Comparison of ENCODE assay signal across 4 fruit fly cellular contexts in the genomic region with DNA sequence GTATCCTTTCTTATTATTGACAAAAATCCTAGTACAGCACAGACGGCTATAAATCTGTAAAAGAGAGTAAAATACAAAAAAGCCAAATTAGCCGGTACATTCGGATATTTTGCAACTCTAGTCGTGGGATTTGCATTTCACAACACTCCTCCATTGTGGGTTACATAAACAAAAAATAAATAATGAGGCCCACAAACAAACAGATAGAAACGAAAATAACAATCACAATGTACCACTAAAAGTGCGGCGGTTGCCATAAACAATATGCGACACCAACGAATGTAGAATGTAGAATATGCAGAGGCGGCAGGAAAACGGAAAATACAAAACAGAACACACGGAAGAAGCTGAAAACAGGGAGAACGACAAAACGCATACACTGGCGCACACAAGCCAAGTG.
A peak's percentile ranks its signal among the peaks of the same experiment; 100 is the strongest.
TF ChIP-seq lines count a peak whose summit lies in the region.

No protein-coding gene starts in this region.

- peak; percentile 43 for TF ChIP-seq CTCF in whole organism, embryonic (GFP tag; optimal IDR thresholded peaks at IDR 0.05; lab: Kevin White, UChicago)

TF ChIP-seq in whole organism, adult, 20 proteins besides CTCF, POLR2A, EP300 and RAD21:
- no peak for TF ChIP-seq Hr96 (GFP tag; optimal IDR thresholded peaks at IDR 0.05; lab: Kevin White, UChicago)
- TF ChIP-seq CG7101 (tag; optimal IDR thresholded peaks at IDR 0.05; lab: Kevin White, UChicago): no peak
- no peak for TF ChIP-seq ovo (GFP tag; optimal IDR thresholded peaks at IDR 0.05; lab: Kevin White, UChicago)
- peak; percentile 3 for TF ChIP-seq CG1620 (GFP tag; optimal IDR thresholded peaks at IDR 0.05; lab: Kevin White, UChicago)
- TF ChIP-seq pad (GFP tag; optimal IDR thresholded peaks at IDR 0.05; lab: Kevin White, UChicago): peak; percentile 2
- peak; percentile 31 for TF ChIP-seq tj (GFP tag; optimal IDR thresholded peaks at IDR 0.05; lab: Kevin White, UChicago)
- TF ChIP-seq kay (GFP tag; lab: Kevin White, UChicago; ENCODE audit: borderline replicate concordance): no peak

TF ChIP-seq in whole organism, embryonic, 481 proteins besides CTCF, POLR2A, EP300 and RAD21:
- TF ChIP-seq cwo (GFP tag; optimal IDR thresholded peaks at IDR 0.05; lab: Kevin White, UChicago): no peak
- TF ChIP-seq luna (GFP tag; optimal IDR thresholded peaks at IDR 0.05; lab: Kevin White, UChicago): no peak
- peak; percentile 33 for TF ChIP-seq Med (GFP tag; lab: Kevin White, UChicago)
- no peak for TF ChIP-seq jing (GFP tag; optimal IDR thresholded peaks at IDR 0.05; lab: Kevin White, UChicago)
- TF ChIP-seq wek (GFP tag; optimal IDR thresholded peaks at IDR 0.05; lab: Kevin White, UChicago): no peak
- no peak for TF ChIP-seq nerfin-2 (GFP tag; IDR thresholded peaks at IDR 0.05; lab: Robert Waterston, UW; ENCODE audit: partially characterized antibody)
- TF ChIP-seq danr (GFP tag; IDR thresholded peaks at IDR 0.05; lab: Robert Waterston, UW): no peak
- peak in 1 of 2 experiments; percentile 60 for TF ChIP-seq eve (GFP tag; optimal IDR thresholded peaks at IDR 0.05; lab: Kevin White, UChicago)
- TF ChIP-seq CG17912 (GFP tag; optimal IDR thresholded peaks at IDR 0.05; lab: Kevin White, UChicago): no peak
- no peak for TF ChIP-seq peb (GFP tag; IDR thresholded peaks at IDR 0.05; lab: Robert Waterston, UW)
- TF ChIP-seq B-H2 (GFP tag; optimal IDR thresholded peaks at IDR 0.05; lab: Kevin White, UChicago): no peak
- peak; percentile 58 for TF ChIP-seq Neu2 (GFP tag; optimal IDR thresholded peaks at IDR 0.05; lab: Kevin White, UChicago; ENCODE audit: borderline replicate concordance)
- no peak for TF ChIP-seq Ravus (GFP tag; IDR thresholded peaks at IDR 0.05; lab: Robert Waterston, UW)
- no peak for TF ChIP-seq tgo (GFP tag; IDR thresholded peaks at IDR 0.05; lab: Robert Waterston, UW)
- peak in 1 of 2 experiments; percentile 89 for TF ChIP-seq Pdp1 (GFP tag; optimal IDR thresholded peaks at IDR 0.05; lab: Kevin White, UChicago)
- no peak for TF ChIP-seq ac (GFP tag; optimal IDR thresholded peaks at IDR 0.05; lab: Kevin White, UChicago)
- TF ChIP-seq CG2199 (GFP tag; IDR thresholded peaks at IDR 0.05; lab: Robert Waterston, UW): 0 out of 3 replicates have a peak, but pooled peaks have one; percentile 44
- TF ChIP-seq Dip2 (GFP tag; IDR thresholded peaks at IDR 0.05; lab: Robert Waterston, UW): no peak
- no peak for TF ChIP-seq CG12299 (tag; optimal IDR thresholded peaks at IDR 0.05; lab: Kevin White, UChicago)

TF ChIP-seq in whole organism, prepupa, 60 proteins besides CTCF, POLR2A, EP300 and RAD21:
- TF ChIP-seq CG7368 (GFP tag; optimal IDR thresholded peaks at IDR 0.05; lab: Kevin White, UChicago) (no peak), svp (GFP tag; lab: Kevin White, UChicago) (no peak), salr (GFP tag; optimal IDR thresholded peaks at IDR 0.05; lab: Kevin White, UChicago) (no peak), vri (GFP tag; optimal IDR thresholded peaks at IDR 0.05; lab: Kevin White, UChicago) (peak; percentile 51), fkh (GFP tag; optimal IDR thresholded peaks at IDR 0.05; lab: Kevin White, UChicago) (peak; percentile 4), lz (GFP tag; optimal IDR thresholded peaks at IDR 0.05; lab: Kevin White, UChicago) (no peak), Ets96B (tag; optimal IDR thresholded peaks at IDR 0.05; lab: Kevin White, UChicago) (no peak)

TF ChIP-seq in whole organism, wandering third instar larva, 38 proteins besides CTCF, POLR2A, EP300 and RAD21:
- TF ChIP-seq Jra (GFP tag; optimal IDR thresholded peaks at IDR 0.05; lab: Kevin White, UChicago) (no peak), psq (GFP tag; optimal IDR thresholded peaks at IDR 0.05; lab: Kevin White, UChicago) (peak; percentile 60)
